Worm (Caenorhabditis elegans): ENCODE data around the gene Y37E11AL.9.

The Y37E11AL.9 gene

DNA sequence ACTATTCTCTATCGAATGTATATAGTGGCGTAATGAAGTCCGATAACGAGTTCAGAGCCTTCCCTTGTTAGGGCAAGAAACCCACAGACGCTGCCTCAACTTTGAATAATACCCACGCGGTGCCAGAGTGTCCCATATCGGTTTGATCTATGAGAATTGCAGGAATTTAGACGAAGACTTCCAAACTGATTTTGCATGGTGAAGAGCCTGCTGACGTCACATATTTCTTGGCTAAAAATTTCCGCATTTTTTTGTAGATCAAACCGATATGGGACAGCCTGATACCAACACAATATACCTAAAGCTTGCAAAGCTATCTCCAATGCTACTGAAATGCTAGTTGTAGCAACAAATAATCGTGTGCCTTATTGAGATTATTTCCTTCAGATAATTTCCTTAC, 41.4 kb upstream of the Y37E11AL.9 start:
- TF ChIP-seq ceh-63 (GFP tag; optimal IDR thresholded peaks at IDR 0.05): no peak
- no peak for TF ChIP-seq efl-1 (optimal IDR thresholded peaks at IDR 0.05)
- TF ChIP-seq efl-1 (GFP tag; optimal IDR thresholded peaks at IDR 0.05 in 1 of 2): peak in 1 of 2 experiments; percentile 87
- no peak for TF ChIP-seq irx-1 (tag; optimal IDR thresholded peaks at IDR 0.05)
- no peak for TF ChIP-seq nhr-237 (tag; optimal IDR thresholded peaks at IDR 0.05)

DNA sequence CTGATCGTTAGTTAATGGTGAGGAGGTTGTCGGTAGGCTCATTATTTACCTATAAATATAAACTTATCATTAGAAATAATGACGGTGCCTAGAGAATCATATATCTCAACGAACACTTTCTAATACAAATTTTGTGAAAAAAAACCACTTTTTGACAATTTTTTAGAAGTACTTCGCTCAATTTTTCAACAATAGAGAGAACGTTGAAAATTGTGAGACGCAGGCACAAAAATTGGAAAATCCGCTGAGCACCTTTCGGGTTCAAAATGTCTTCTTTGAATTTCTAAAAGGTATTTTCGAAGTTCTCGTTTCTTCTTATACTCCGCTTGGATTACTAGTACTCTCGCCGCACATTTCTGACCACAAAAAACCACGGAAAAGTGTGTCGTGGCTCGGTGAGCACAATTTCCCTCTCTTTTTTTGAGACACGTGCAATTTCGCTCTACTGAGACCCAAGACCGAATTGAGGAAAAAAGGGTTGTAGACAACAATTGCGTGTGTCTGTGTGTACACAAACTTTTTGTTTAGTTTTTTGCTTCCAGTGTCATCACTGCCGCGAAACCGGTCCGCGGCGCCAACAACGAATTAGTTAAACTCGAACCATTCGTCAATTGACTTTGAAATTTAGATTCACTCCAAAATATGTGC, 40.5 kb upstream of the Y37E11AL.9 start, which contains the start of gene nape-1:
Gene nape-1, minus strand, starts transcription at position 51 of the 648 bp plus-strand sequence.
- TF ChIP-seq snu-23 (GFP tag; optimal IDR thresholded peaks at IDR 0.05) (peak; percentile 31), F16B12.6 (tag; optimal IDR thresholded peaks at IDR 0.05) (peak; percentile 24), hlh-4 (tag; optimal IDR thresholded peaks at IDR 0.05) (no peak), dpl-1 (GFP tag; optimal IDR thresholded peaks at IDR 0.05) (peak in 2 of 3 experiments; percentile 2 to 35), nhr-28 (tag; optimal IDR thresholded peaks at IDR 0.05) (no peak), nhr-77 (tag; optimal IDR thresholded peaks at IDR 0.05) (peak; percentile 77), zip-4 (GFP tag; optimal IDR thresholded peaks at IDR 0.05) (no peak), sup-37 (GFP tag; optimal IDR thresholded peaks at IDR 0.05) (no peak), ztf-11 (tag; optimal IDR thresholded peaks at IDR 0.05) (no peak), nhr-11 (tag; optimal IDR thresholded peaks at IDR 0.05) (no peak), nhr-19 (GFP tag; conservative IDR thresholded peaks at IDR 0.05) (no peak; the same call in 1 of the 2 replicates), xbp-1 (tag; optimal IDR thresholded peaks at IDR 0.05) (peak; percentile 5), fkh-8 (tag; optimal IDR thresholded peaks at IDR 0.05) (peak; percentile 47), lsy-2 (tag; optimal IDR thresholded peaks at IDR 0.05) (peak in 1 of 2 experiments; percentile 64), ceh-90 (tag; optimal IDR thresholded peaks at IDR 0.05) (no peak), efl-1 (optimal IDR thresholded peaks at IDR 0.05) (peak; percentile 40 to 47), efl-1 (GFP tag; optimal IDR thresholded peaks at IDR 0.05 in 1 of 2) (peak; percentile 26 to 93), ceh-82 (tag; optimal IDR thresholded peaks at IDR 0.05) (peak in 1 of 3 experiments; percentile 54), hlh-17 (GFP tag; optimal IDR thresholded peaks at IDR 0.05; ENCODE audit: borderline replicate concordance) (no peak), zag-1 (tag; optimal IDR thresholded peaks at IDR 0.05) (no peak), nhr-90 (tag; optimal IDR thresholded peaks at IDR 0.05; ENCODE audit: poor library complexity) (no peak), grh-1 (GFP tag; IDR thresholded peaks at IDR 0.05) (peak; percentile 41; the same call in 1 of the 2 replicates), fkh-4 (tag; optimal IDR thresholded peaks at IDR 0.05; ENCODE audit: borderline replicate concordance) (no peak), mef-2 (tag; optimal IDR thresholded peaks at IDR 0.05) (peak; percentile 35), ama-1 (optimal IDR thresholded peaks at IDR 0.05) (no peak), isw-1 (GFP tag; IDR thresholded peaks at IDR 0.05) (no peak), tbx-2 (tag; optimal IDR thresholded peaks at IDR 0.05) (peak; percentile 43), mep-1 (tag; optimal IDR thresholded peaks at IDR 0.05) (peak; percentile 0), hpl-2 (GFP tag; optimal IDR thresholded peaks at IDR 0.05) (no peak), elt-2 (tag; optimal IDR thresholded peaks at IDR 0.05) (no peak), blmp-1 (tag; optimal IDR thresholded peaks at IDR 0.05) (no peak), swsn-7 (tag; optimal IDR thresholded peaks at IDR 0.05) (peak; percentile 10), lin-15B (tag; optimal IDR thresholded peaks at IDR 0.05) (peak; percentile 34), nhr-71 (tag; optimal IDR thresholded peaks at IDR 0.05) (peak; percentile 41), mab-9 (GFP tag; IDR thresholded peaks at IDR 0.05) (no peak), nhr-20 (tag; optimal IDR thresholded peaks at IDR 0.05) (peak; percentile 18), mdl-1 (tag; optimal IDR thresholded peaks at IDR 0.05) (peak in 1 of 2 experiments; percentile 64), lin-14 (GFP tag; optimal IDR thresholded peaks at IDR 0.05) (peak; percentile 81), lin-35 (GFP tag; optimal IDR thresholded peaks at IDR 0.05) (peak; percentile 18 to 46), nhr-237 (tag; optimal IDR thresholded peaks at IDR 0.05) (no peak)
